Fruit fly (Drosophila melanogaster): ENCODE results near the gene Snoo.
A peak's percentile ranks its signal among the peaks of the same experiment; 100 is the strongest.

Gene Snoo

dm6 chr2L:7940459-7941343 lies 43.3 kb downstream of the Snoo start (continued):
- peak; percentile 33; the same call in 1 of the 2 replicates for TF ChIP-seq vvl (GFP tag; IDR thresholded peaks at IDR 0.05)
- no peak for TF ChIP-seq dati (GFP tag; IDR thresholded peaks at IDR 0.05)
- TF ChIP-seq CG7271 (tag; optimal IDR thresholded peaks at IDR 0.05) = no peak
- no peak for TF ChIP-seq Mes4 (GFP tag; optimal IDR thresholded peaks at IDR 0.05)
- peak; percentile 44; the same call in 1 of the 2 replicates for TF ChIP-seq CG32532 (GFP tag; IDR thresholded peaks at IDR 0.05)
- TF ChIP-seq tup (GFP tag; optimal IDR thresholded peaks at IDR 0.05) = no peak
- TF ChIP-seq odd (GFP tag; optimal IDR thresholded peaks at IDR 0.05) = peak; percentile 53
- TF ChIP-seq stwl (tag; optimal IDR thresholded peaks at IDR 0.05) = no peak
- TF ChIP-seq fd3F (GFP tag; optimal IDR thresholded peaks at IDR 0.05) = peak; percentile 11
- no peak for TF ChIP-seq Atf6 (GFP tag; IDR thresholded peaks at IDR 0.05)
- no peak for TF ChIP-seq psq (GFP tag; optimal IDR thresholded peaks at IDR 0.05)
- no peak for TF ChIP-seq gcm (GFP tag; optimal IDR thresholded peaks at IDR 0.05)
- no peak for TF ChIP-seq CG1647 (GFP tag; optimal IDR thresholded peaks at IDR 0.05)
- TF ChIP-seq Vsx1 (GFP tag; optimal IDR thresholded peaks at IDR 0.05) = no peak
- no peak for TF ChIP-seq lbe (GFP tag; optimal IDR thresholded peaks at IDR 0.05)
- peak; percentile 70 for TF ChIP-seq lab (GFP tag; optimal IDR thresholded peaks at IDR 0.05)
- TF ChIP-seq CG10431 (GFP tag; optimal IDR thresholded peaks at IDR 0.05) = no peak
- TF ChIP-seq CrebB (tag; optimal IDR thresholded peaks at IDR 0.05) = no peak
- no peak for TF ChIP-seq toy (GFP tag; IDR thresholded peaks at IDR 0.05)
- TF ChIP-seq vnd (GFP tag; IDR thresholded peaks at IDR 0.05; ENCODE audit: partially characterized antibody) = no peak
- no peak; the same call in 2 of the 3 replicates for TF ChIP-seq Dbx (GFP tag; IDR thresholded peaks at IDR 0.05)
- TF ChIP-seq CG5180 (GFP tag; optimal IDR thresholded peaks at IDR 0.05) = peak; percentile 52
- TF ChIP-seq nau (GFP tag; optimal IDR thresholded peaks at IDR 0.05) = peak; percentile 10
- TF ChIP-seq C15 (GFP tag; IDR thresholded peaks at IDR 0.05) = no peak
- no peak for TF ChIP-seq sima (GFP tag; optimal IDR thresholded peaks at IDR 0.05)
- TF ChIP-seq sob (GFP tag; IDR thresholded peaks at IDR 0.05) = 0 out of 2 replicates have a peak, but pooled peaks have one; percentile 23
- no peak for TF ChIP-seq ind (GFP tag; optimal IDR thresholded peaks at IDR 0.05)
- TF ChIP-seq disco-r (GFP tag; optimal IDR thresholded peaks at IDR 0.05) = no peak
- TF ChIP-seq chn (GFP tag; optimal IDR thresholded peaks at IDR 0.05) = no peak
- TF ChIP-seq H2.0 (GFP tag; IDR thresholded peaks at IDR 0.05) = no peak
- peak; percentile 49 for TF ChIP-seq Nf-YC (tag; optimal IDR thresholded peaks at IDR 0.05)
- TF ChIP-seq CG4282 (GFP tag; optimal IDR thresholded peaks at IDR 0.05) = no peak
- TF ChIP-seq pnt (GFP tag; optimal IDR thresholded peaks at IDR 0.05) = no peak
- no peak for TF ChIP-seq twi (tag; optimal IDR thresholded peaks at IDR 0.05)
- TF ChIP-seq Dek (tag; optimal IDR thresholded peaks at IDR 0.05) = no peak
- TF ChIP-seq fru (optimal IDR thresholded peaks at IDR 0.05) = no peak
- TF ChIP-seq Hmr (GFP tag; optimal IDR thresholded peaks at IDR 0.05) = peak; percentile 69
- no peak for TF ChIP-seq CG10366 (GFP tag; IDR thresholded peaks at IDR 0.05)
- TF ChIP-seq lilli (GFP tag; optimal IDR thresholded peaks at IDR 0.05) = no peak
- TF ChIP-seq CG4328 (GFP tag; optimal IDR thresholded peaks at IDR 0.05) = peak; percentile 85
- TF ChIP-seq CG10462 (GFP tag; optimal IDR thresholded peaks at IDR 0.05) = no peak
- TF ChIP-seq ato (GFP tag; IDR thresholded peaks at IDR 0.05; ENCODE audit: partially characterized antibody) = no peak
- no peak for TF ChIP-seq danr (GFP tag; IDR thresholded peaks at IDR 0.05)
- peak; percentile 55 for TF ChIP-seq CG3281 (GFP tag; optimal IDR thresholded peaks at IDR 0.05)
- no peak for TF ChIP-seq Stat92E (GFP tag; optimal IDR thresholded peaks at IDR 0.05)
- no peak for TF ChIP-seq dm (GFP tag; optimal IDR thresholded peaks at IDR 0.05)
- TF ChIP-seq CG4617 (GFP tag; optimal IDR thresholded peaks at IDR 0.05; ENCODE audit: borderline replicate concordance) = no peak
- no peak for TF ChIP-seq al (GFP tag; IDR thresholded peaks at IDR 0.05)
- TF ChIP-seq oc (tag; optimal IDR thresholded peaks at IDR 0.05) = no peak

All from whole organism, embryonic.